Worm (Caenorhabditis elegans) whole organism, young adult: ENCODE data around the gene dyf-3.

Source experiments
- ceh-100 ChIP-seq: fragments of 200-800 bp; sonication (Bioruptor generic); IDR thresholded peaks from 2 replicates; pipeline ENCODE4 v1.3.6; 2022; ENCODE audit warnings: missing genetic modification reagents, missing genetic modification characterization, missing compliant biosample characterization
- mcd-1 ChIP-seq: fragments of 200-800 bp; sonication (Bioruptor generic); IDR thresholded peaks from 2 replicates; pipeline ENCODE4 v1.3.6; 2022; ENCODE audit warnings: missing genetic modification reagents, missing genetic modification characterization, missing compliant biosample characterization
- mel-28 ChIP-seq: sonication (generic microtip); optimal IDR thresholded peaks from 2 replicates; lab custom pipeline; 2016; ENCODE audit warnings: borderline replicate concordance, mild to moderate bottlenecking, missing genetic modification characterization, missing compliant biosample characterization
- ztf-25 ChIP-seq: fragments of 200-800 bp; sonication (Bioruptor generic); IDR thresholded peaks from 2 replicates; pipeline ENCODE4 v1.3.6; 2022; ENCODE audit warnings: missing genetic modification reagents, missing genetic modification characterization, missing compliant biosample characterization

DNA sequence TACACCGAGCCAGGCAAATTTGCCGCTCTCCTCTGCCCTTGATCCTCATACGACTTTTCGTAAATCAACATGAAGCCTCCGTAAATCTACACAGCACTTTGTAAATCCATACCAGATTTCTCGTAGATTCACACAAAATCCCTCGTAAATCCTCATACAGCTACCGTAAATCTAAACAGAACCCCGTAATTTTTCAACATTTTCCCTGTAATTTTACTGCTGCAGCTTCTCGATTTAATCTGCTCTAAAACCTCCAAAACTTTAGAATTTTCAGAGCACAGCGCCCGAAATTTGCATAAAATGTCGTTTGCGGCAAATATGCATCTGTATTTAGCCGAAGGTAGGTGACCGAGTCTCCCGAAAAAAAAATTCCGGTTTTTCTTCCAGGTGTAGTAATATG is 44.3 kb downstream of the dyf-3 start, which contains the start of gene F42A6.1:
- TF ChIP-seq mcd-1 (GFP tag; lab: Robert Waterston, UW) = no peak
- TF ChIP-seq mel-28 (tag; lab: Kevin White, UChicago) = no peak
- TF ChIP-seq ztf-25 = no peak
- no peak for TF ChIP-seq ceh-100 (GFP tag; lab: Robert Waterston, UW)
